Worm (Caenorhabditis elegans): ENCODE measurements around the gene C55B6.5.

Gene C55B6.5

DNA sequence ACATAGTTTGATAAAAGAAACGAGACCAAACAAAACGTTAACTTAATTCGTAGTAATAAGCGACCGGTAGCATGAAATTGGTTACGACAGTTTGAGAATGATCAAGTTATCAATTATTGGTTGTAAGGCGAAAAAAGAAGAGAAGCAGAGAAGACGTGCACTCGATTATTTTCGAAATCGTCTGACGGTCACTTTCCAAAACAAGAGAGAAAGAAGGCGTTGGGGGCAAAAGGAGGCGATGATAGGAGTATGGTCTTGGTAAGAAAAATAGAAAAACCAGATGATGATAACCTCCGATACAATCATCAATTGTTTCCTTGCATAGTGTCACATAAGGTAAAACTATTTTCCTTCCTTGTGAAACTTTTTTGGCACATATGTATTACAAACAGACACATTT, 47.6 kb downstream of the C55B6.5 start:
- TF ChIP-seq nhr-237 (tag; optimal IDR thresholded peaks at IDR 0.05) (no peak), nhr-23 (tag; optimal IDR thresholded peaks at IDR 0.05) (peak; percentile 46)

ce11 chrX:7155879-7156278, 49.2 kb downstream of the C55B6.5 start, which contains the start of gene C54D1.7:
C54D1.7 (minus strand) TSS chrX:7156035.
- TF ChIP-seq elt-3 (tag; optimal IDR thresholded peaks at IDR 0.05) (peak in 2 of 3 experiments; percentile 47 to 57), nhr-23 (tag; optimal IDR thresholded peaks at IDR 0.05) (no peak)

Measured in whole organism, L3 larva.